Worm (Caenorhabditis elegans) whole organism, L4 larva: ENCODE measurements around the gene tpan-1.

Source experiments
- F10B5.3 ChIP-seq: sonication (generic microtip); optimal IDR thresholded peaks from 2 replicates; lab custom pipeline; 2016; ENCODE audit warnings: mild to moderate bottlenecking, missing genetic modification characterization, missing compliant biosample characterization
- F26F4.8 ChIP-seq: fragments of 200-800 bp; sonication (Bioruptor generic); conservative IDR thresholded peaks from 2 replicates; pipeline ENCODE4 v1.3.6; 2022; ENCODE audit warnings: missing genetic modification characterization, missing compliant biosample characterization
- F49E8.2 ChIP-seq: sonication (generic microtip); optimal IDR thresholded peaks from 2 replicates; lab custom pipeline; 2016; ENCODE audit warnings: missing compliant biosample characterization, mild to moderate bottlenecking, missing genetic modification characterization, borderline replicate concordance
- R02D3.7 ChIP-seq: fragments of 150-350 bp; sonication (generic microtip); optimal IDR thresholded peaks from 3 replicates; lab custom pipeline; 2014; ENCODE audit warnings: missing biosample characterization, missing genetic modification characterization
- Y48G9A.11 ChIP-seq: fragments of 200-800 bp; sonication (Bioruptor generic); IDR thresholded peaks from 2 replicates; pipeline ENCODE4 v1.3.6; 2022; ENCODE audit warnings: missing genetic modification reagents, missing genetic modification characterization, missing compliant biosample characterization
- Y75B8A.6 ChIP-seq: fragments of 200-800 bp; sonication (Bioruptor generic); IDR thresholded peaks from 2 replicates; pipeline ENCODE4 v1.3.6; 2022; ENCODE audit warnings: missing genetic modification reagents, missing genetic modification characterization, missing compliant biosample characterization
- ZK337.2 ChIP-seq: fragments of 200-800 bp; sonication (Bioruptor generic); IDR thresholded peaks from 2 replicates; pipeline ENCODE4 v1.3.6; 2022; ENCODE audit warnings: missing genetic modification reagents, missing genetic modification characterization, missing compliant biosample characterization
- ZK546.5 ChIP-seq, 2 experiments: sonication (generic microtip); optimal IDR thresholded peaks; 2 replicates each; lab custom pipeline; 2017; ENCODE audit warnings: missing biosample characterization in 2 of 2, missing genetic modification characterization in 2 of 2
- aha-1 ChIP-seq: fragments of 150-350 bp; peaks from one replicate; lab custom pipeline; 2014; ENCODE audit warnings: missing biosample characterization, missing genetic modification characterization
- aly-2 ChIP-seq: sonication (generic microtip); optimal IDR thresholded peaks from 2 replicates; lab custom pipeline; 2018; ENCODE audit warnings: missing biosample characterization, missing genetic modification characterization
- arid-1 ChIP-seq: fragments of 200-800 bp; sonication (Bioruptor generic); conservative IDR thresholded peaks from 2 replicates; pipeline ENCODE4 v1.3.6; 2022; ENCODE audit warnings: missing genetic modification reagents, missing genetic modification characterization, missing compliant biosample characterization
- attf-4 ChIP-seq: sonication (generic microtip); optimal IDR thresholded peaks from 3 replicates; lab custom pipeline; 2017; ENCODE audit warnings: missing biosample characterization, missing genetic modification characterization
- ceh-28 ChIP-seq: fragments of 150-350 bp; optimal IDR thresholded peaks from 2 replicates; lab custom pipeline; 2014; ENCODE audit warnings: missing biosample characterization, missing genetic modification reagents, missing genetic modification characterization
- ceh-44 ChIP-seq: fragments of 200-800 bp; sonication (Bioruptor generic); IDR thresholded peaks from 2 replicates; pipeline ENCODE4 v1.3.6; 2022; ENCODE audit warnings: missing genetic modification reagents, missing genetic modification characterization, missing compliant biosample characterization
- ceh-62 ChIP-seq: sonication (generic microtip); optimal IDR thresholded peaks from 2 replicates; lab custom pipeline; 2017; ENCODE audit warnings: missing biosample characterization, missing genetic modification characterization
- cey-2 ChIP-seq: sonication (generic microtip); optimal IDR thresholded peaks from 3 replicates; lab custom pipeline; 2017; ENCODE audit warnings: missing genetic modification characterization, mild to moderate bottlenecking, missing compliant biosample characterization, antibody characterized with exemption, borderline replicate concordance; ENCODE audit not compliant: insufficient read depth
- ctbp-1 ChIP-seq: fragments of 200-800 bp; sonication (Bioruptor generic); IDR thresholded peaks from 2 replicates; pipeline ENCODE4 v1.3.6; 2022; ENCODE audit warnings: missing genetic modification reagents, missing genetic modification characterization, missing compliant biosample characterization
- daf-12 ChIP-seq: fragments of 150-350 bp; optimal IDR thresholded peaks from 2 replicates; lab custom pipeline; 2014; ENCODE audit warnings: missing biosample characterization, missing genetic modification reagents, missing genetic modification characterization
- daf-19 ChIP-seq: fragments of 200-800 bp; sonication (Bioruptor generic); conservative IDR thresholded peaks from 2 replicates; pipeline ENCODE4 v1.3.6; 2022; ENCODE audit warnings: missing genetic modification characterization, missing compliant biosample characterization
- dmd-6 ChIP-seq: fragments of 200-800 bp; sonication (Bioruptor generic); IDR thresholded peaks from 2 replicates; pipeline ENCODE4 v1.3.6; 2022; ENCODE audit warnings: missing genetic modification reagents, missing genetic modification characterization, missing compliant biosample characterization
- dve-1 ChIP-seq: sonication (generic microtip); optimal IDR thresholded peaks from 2 replicates; lab custom pipeline; 2017; ENCODE audit warnings: antibody characterized with exemption, mild to moderate bottlenecking, missing genetic modification characterization, missing compliant biosample characterization; ENCODE audit not compliant: insufficient read depth
- egl-43 ChIP-seq: fragments of 200-800 bp; sonication (Bioruptor generic); IDR thresholded peaks from 2 replicates; pipeline ENCODE4 v1.3.6; 2022; ENCODE audit warnings: missing genetic modification reagents, missing genetic modification characterization, missing compliant biosample characterization
- fos-1 ChIP-seq: fragments of 150-350 bp; optimal IDR thresholded peaks from 2 replicates; lab custom pipeline; 2014; ENCODE audit warnings: missing biosample characterization, missing genetic modification characterization
- hif-1 ChIP-seq, 2 experiments: sonication (generic microtip); optimal IDR thresholded peaks; 2 replicates each; lab custom pipeline; 2016 to 2017; ENCODE audit warnings: missing compliant biosample characterization in 2 of 2, missing genetic modification characterization in 2 of 2, missing genetic modification reagents in 2 of 2, missing genotype in 2 of 2, mild to moderate bottlenecking in 1 of 2
- hlh-11 ChIP-seq: fragments of 200-800 bp; sonication (Bioruptor generic); optimal IDR thresholded peaks from 2 replicates; lab custom pipeline; 2018; ENCODE audit warnings: mild to moderate bottlenecking, missing genetic modification characterization, missing compliant biosample characterization
- hlh-30 ChIP-seq: sonication (generic microtip); optimal IDR thresholded peaks from 2 replicates; lab custom pipeline; 2017; ENCODE audit warnings: antibody characterized with exemption, mild to moderate bottlenecking, missing genetic modification characterization, missing compliant biosample characterization; ENCODE audit not compliant: insufficient read depth
- hmg-1.1 ChIP-seq: fragments of 200-800 bp; sonication (Bioruptor generic); IDR thresholded peaks from 2 replicates; pipeline ENCODE4 v1.3.6; 2022; ENCODE audit warnings: missing genetic modification reagents, missing genetic modification characterization, missing compliant biosample characterization
- jun-1 ChIP-seq: fragments of 150-350 bp; optimal IDR thresholded peaks from 2 replicates; lab custom pipeline; 2014; ENCODE audit warnings: missing biosample characterization, missing genetic modification reagents, missing genetic modification characterization
- lin-13 ChIP-seq: fragments of 150-350 bp; optimal IDR thresholded peaks from 2 replicates; lab custom pipeline; 2014; ENCODE audit warnings: missing biosample characterization, missing genetic modification reagents, missing genetic modification characterization
- lin-29 ChIP-seq: fragments of 200-800 bp; sonication (Bioruptor generic); IDR thresholded peaks from 2 replicates; pipeline ENCODE4 v1.3.6; 2022; ENCODE audit warnings: missing genetic modification reagents, missing genetic modification characterization, missing compliant biosample characterization
- lir-3 ChIP-seq: sonication (generic microtip); optimal IDR thresholded peaks from 2 replicates; lab custom pipeline; 2016; ENCODE audit warnings: mild to moderate bottlenecking, missing genetic modification characterization, missing compliant biosample characterization
- lsy-2 ChIP-seq, 2 experiments: fragments of 150-350 bp in 1 of 2; sonication (generic microtip) in 1 of 2; optimal IDR thresholded peaks; 2 replicates each; lab custom pipeline; 2014 to 2017; ENCODE audit warnings: missing biosample characterization in 2 of 2, missing genetic modification characterization in 2 of 2
- madf-5 ChIP-seq, 2 experiments: fragments of 200-800 bp; sonication (Bioruptor generic); IDR thresholded peaks; 2 replicates each; pipeline ENCODE4 v1.3.6; 2022; ENCODE audit warnings: missing compliant biosample characterization in 2 of 2, missing genetic modification characterization in 2 of 2
- mep-1 ChIP-seq: fragments of 150-350 bp; sonication (generic microtip); optimal IDR thresholded peaks from 3 replicates; lab custom pipeline; 2014; ENCODE audit warnings: missing biosample characterization, missing genetic modification characterization
- mes-2 ChIP-seq: sonication (generic microtip); optimal IDR thresholded peaks from 2 replicates; lab custom pipeline; 2016; ENCODE audit warnings: missing genotype, mild to moderate bottlenecking, missing genetic modification characterization, missing compliant biosample characterization; ENCODE audit not compliant: poor library complexity, severe bottlenecking
- nhr-10 ChIP-seq: fragments of 150-350 bp; optimal IDR thresholded peaks from 2 replicates; lab custom pipeline; 2014; ENCODE audit warnings: missing biosample characterization, missing genetic modification characterization
- nhr-237 ChIP-seq: sonication (generic microtip); optimal IDR thresholded peaks from 2 replicates; lab custom pipeline; 2017; ENCODE audit warnings: missing biosample characterization, missing genetic modification characterization
- nhr-25 ChIP-seq: sonication (generic microtip); optimal IDR thresholded peaks from 2 replicates; lab custom pipeline; 2017; ENCODE audit warnings: missing genetic modification characterization, mild to moderate bottlenecking, missing compliant biosample characterization, antibody characterized with exemption, moderate library complexity, borderline replicate concordance; ENCODE audit not compliant: insufficient read depth
- nhr-42 ChIP-seq: fragments of 200-800 bp; sonication (Bioruptor generic); IDR thresholded peaks from 2 replicates; pipeline ENCODE4 v1.3.6; 2022; ENCODE audit warnings: missing genetic modification characterization, missing compliant biosample characterization
- nhr-48 ChIP-seq: sonication (generic microtip); optimal IDR thresholded peaks from 2 replicates; lab custom pipeline; 2016; ENCODE audit warnings: mild to moderate bottlenecking, missing genetic modification characterization, missing compliant biosample characterization
- nhr-6 ChIP-seq: fragments of 150-350 bp; optimal IDR thresholded peaks from 2 replicates; lab custom pipeline; 2014; ENCODE audit warnings: missing biosample characterization, missing genetic modification characterization
- nhr-76 ChIP-seq: fragments of 150-350 bp; optimal IDR thresholded peaks from 2 replicates; lab custom pipeline; 2014; ENCODE audit warnings: missing biosample characterization, missing genetic modification characterization
- nhr-77 ChIP-seq: fragments of 150-350 bp; optimal IDR thresholded peaks from 2 replicates; lab custom pipeline; 2014; ENCODE audit warnings: missing biosample characterization, missing genetic modification characterization
- pha-4 ChIP-seq, 2 experiments: fragments of 150-350 bp in 1 of 2; fragments of 200-800 bp in 1 of 2; sonication (Bioruptor generic) in 1 of 2; IDR thresholded peaks in 1 of 2; optimal IDR thresholded peaks in 1 of 2; 2 replicates each; pipeline versions ENCODE4 v1.3.6 to Lab custom; 2014 to 2022; ENCODE audit warnings: missing genetic modification characterization in 2 of 2, missing genetic modification reagents in 2 of 2, missing biosample characterization in 1 of 2, missing compliant biosample characterization in 1 of 2
- rbr-2 ChIP-seq: sonication (generic microtip); optimal IDR thresholded peaks from 2 replicates; lab custom pipeline; 2016; ENCODE audit warnings: missing genotype, missing genetic modification characterization, missing compliant biosample characterization
- set-16 ChIP-seq: fragments of 200-800 bp; sonication (Bioruptor generic); IDR thresholded peaks from 2 replicates; pipeline ENCODE4 v1.3.6; 2022; ENCODE audit warnings: missing genetic modification reagents, missing genetic modification characterization, missing compliant biosample characterization
- snpc-1.2 ChIP-seq: fragments of 200-800 bp; sonication (Bioruptor generic); IDR thresholded peaks from 2 replicates; pipeline ENCODE4 v1.3.6; 2022; ENCODE audit warnings: missing genetic modification reagents, missing genetic modification characterization, missing compliant biosample characterization
- tra-1 ChIP-seq: fragments of 200-800 bp; sonication (Bioruptor generic); IDR thresholded peaks from 2 replicates; pipeline ENCODE4 v1.3.6; 2022; ENCODE audit warnings: missing genetic modification reagents, missing genetic modification characterization, missing compliant biosample characterization
- zag-1 ChIP-seq: fragments of 150-350 bp; optimal IDR thresholded peaks from 2 replicates; lab custom pipeline; 2014; ENCODE audit warnings: missing biosample characterization, missing genetic modification characterization
- zip-11 ChIP-seq: fragments of 200-800 bp; sonication (Bioruptor generic); IDR thresholded peaks from 2 replicates; pipeline ENCODE4 v1.3.6; 2022; ENCODE audit warnings: missing genetic modification characterization, missing compliant biosample characterization

The tpan-1 gene

ce11 chrV:20778257-20778697 is 11.0 kb upstream of the tpan-1 start (continued):
- TF ChIP-seq ceh-44 (GFP tag; lab: Robert Waterston, UW) (no peak), R02D3.7 (tag; lab: Kevin White, UChicago) (no peak), egl-43 (GFP tag; lab: Robert Waterston, UW) (peak; percentile 93), nhr-25 (peak; percentile 92), hlh-30 (tag; lab: Kevin White, UChicago) (peak; percentile 99), ceh-28 (peak; percentile 6), daf-19 (GFP tag; lab: Robert Waterston, UW) (peak; percentile 66; the same call in 1 of the 2 replicates), mes-2 (peak; percentile 87), rbr-2 (tag; lab: Kevin White, UChicago) (peak; percentile 97), lir-3 (tag; lab: Kevin White, UChicago) (no peak), cey-2 (tag; lab: Kevin White, UChicago) (no peak), nhr-6 (peak; percentile 79), mep-1 (tag; lab: Kevin White, UChicago) (peak; percentile 95), dve-1 (tag; lab: Kevin White, UChicago) (peak; percentile 99), aly-2 (tag; lab: Kevin White, UChicago) (no peak), arid-1 (GFP tag; lab: Robert Waterston, UW) (peak; percentile 83), zip-11 (GFP tag; lab: Robert Waterston, UW) (no peak), jun-1 (peak; percentile 90), set-16 (GFP tag; lab: Robert Waterston, UW) (peak; percentile 76), dmd-6 (GFP tag; lab: Robert Waterston, UW) (peak; percentile 96), F49E8.2 (tag; lab: Kevin White, UChicago) (no peak), ZK337.2 (no peak), snpc-1.2 (GFP tag; lab: Robert Waterston, UW) (0 out of 2 replicates have a peak, but pooled peaks have one; percentile 49), ctbp-1 (GFP tag; lab: Robert Waterston, UW) (peak; percentile 96), F26F4.8 (no peak), nhr-10 (peak; percentile 77), hmg-1.1 (GFP tag; lab: Robert Waterston, UW) (peak; percentile 97), hif-1 (tag; optimal IDR thresholded peaks at IDR 0.05; lab: Kevin White, UChicago) (peak; percentile 83 to 97), lin-29 (GFP tag; lab: Robert Waterston, UW) (peak; percentile 62), attf-4 (tag; lab: Kevin White, UChicago) (no peak), fos-1 (tag; lab: Kevin White, UChicago) (no peak), nhr-77 (tag; lab: Kevin White, UChicago) (peak; percentile 87), ceh-62 (tag; lab: Kevin White, UChicago) (no peak), hlh-11 (tag; lab: Kevin White, UChicago) (peak; percentile 98), tra-1 (peak; percentile 74), madf-5 (GFP tag; IDR thresholded peaks at IDR 0.05; lab: Robert Waterston, UW) (no peak), F10B5.3 (tag; lab: Kevin White, UChicago) (peak; percentile 75), ZK546.5 (tag; optimal IDR thresholded peaks at IDR 0.05; lab: Kevin White, UChicago) (peak in 1 of 2 experiments; percentile 36), nhr-76 (tag; lab: Kevin White, UChicago) (peak; percentile 66), daf-12 (tag; lab: Kevin White, UChicago) (no peak), nhr-42 (peak; percentile 76; the same call in 1 of the 2 replicates), lsy-2 (tag; optimal IDR thresholded peaks at IDR 0.05; lab: Kevin White, UChicago) (peak; percentile 90 to 93), aha-1 (peak; percentile 100), nhr-48 (tag; lab: Kevin White, UChicago) (peak; percentile 97), Y48G9A.11 (GFP tag; lab: Robert Waterston, UW) (no peak), zag-1 (tag; lab: Kevin White, UChicago) (peak; percentile 20), lin-13 (GFP tag; lab: Kevin White, UChicago) (peak; percentile 44), pha-4 (GFP tag; IDR thresholded peaks at IDR 0.05; lab: Robert Waterston, UW) (peak; percentile 82), pha-4 (tag; optimal IDR thresholded peaks at IDR 0.05; lab: Kevin White, UChicago) (peak; percentile 100), nhr-237 (no peak), Y75B8A.6 (GFP tag; lab: Robert Waterston, UW) (no peak)
